Worm (Caenorhabditis elegans): ENCODE results near the gene clec-191.

DNA sequence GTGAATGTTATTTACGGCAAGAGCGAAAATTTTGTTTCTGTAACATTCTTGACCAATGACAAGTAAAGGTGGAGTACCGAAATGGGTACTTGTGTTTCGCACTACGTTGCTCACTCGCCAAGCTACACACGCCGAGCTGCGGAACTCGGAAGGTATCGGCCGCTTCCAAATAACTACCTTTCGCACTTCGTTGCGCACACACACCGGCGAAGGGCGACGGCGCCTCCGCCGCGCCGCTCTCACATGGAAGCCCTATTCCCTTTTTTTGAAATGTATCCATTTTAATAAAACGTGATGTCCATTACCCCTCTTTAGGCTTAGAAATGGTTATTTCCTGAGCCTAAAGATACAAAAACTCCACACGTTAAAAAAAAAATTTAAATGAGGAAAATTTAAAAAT lies 26.4 kb upstream of the clec-191 start:
- TF ChIP-seq elt-3 (tag; optimal IDR thresholded peaks at IDR 0.05), result no peak
- TF ChIP-seq fkh-10 (GFP tag; optimal IDR thresholded peaks at IDR 0.05), result no peak
- no peak for TF ChIP-seq blmp-1 (tag; optimal IDR thresholded peaks at IDR 0.05)
